Worm (Caenorhabditis elegans) whole organism, young adult: ENCODE results near the gene srx-29.

ENCODE experiments used
- B0035.1 ChIP-seq: sonication (generic microtip); optimal IDR thresholded peaks from 2 replicates; lab custom pipeline; 2016; ENCODE audit warnings: missing genetic modification characterization, mild to moderate bottlenecking, missing compliant biosample characterization, missing genotype, missing genetic modification reagents
- B0261.1 ChIP-seq: sonication (generic microtip); optimal IDR thresholded peaks from 2 replicates; lab custom pipeline; 2016; ENCODE audit warnings: mild to moderate bottlenecking, missing genetic modification characterization, moderate library complexity, missing compliant biosample characterization
- C06A6.2 ChIP-seq: fragments of 200-800 bp; sonication (Bioruptor generic); conservative IDR thresholded peaks from 2 replicates; pipeline ENCODE4 v1.3.6; 2022; ENCODE audit warnings: missing genetic modification characterization, missing compliant biosample characterization
- D2030.7 ChIP-seq: fragments of 200-800 bp; sonication (Bioruptor generic); IDR thresholded peaks from 2 replicates; pipeline ENCODE4 v1.3.6; 2022; ENCODE audit warnings: missing genetic modification reagents, missing genetic modification characterization, missing compliant biosample characterization
- F55B11.4 ChIP-seq: sonication (generic microtip); optimal IDR thresholded peaks from 2 replicates; lab custom pipeline; 2016; ENCODE audit warnings: missing compliant biosample characterization, missing genetic modification characterization, borderline replicate concordance; ENCODE audit not compliant: insufficient read depth
- F57C9.4 ChIP-seq: sonication (generic microtip); optimal IDR thresholded peaks from 2 replicates; lab custom pipeline; 2017; ENCODE audit warnings: mild to moderate bottlenecking, missing genetic modification characterization, missing compliant biosample characterization
- Y53G8AR.9 ChIP-seq: fragments of 200-800 bp; sonication (Bioruptor generic); conservative IDR thresholded peaks from 2 replicates; pipeline ENCODE4 v1.3.6; 2022; ENCODE audit warnings: missing genetic modification reagents, missing genetic modification characterization, missing compliant biosample characterization
- Y67H2A.10 ChIP-seq: fragments of 200-800 bp; sonication (Bioruptor generic); conservative IDR thresholded peaks from 2 replicates; pipeline ENCODE4 v1.3.6; 2022; ENCODE audit warnings: missing genetic modification reagents, missing genetic modification characterization, missing compliant biosample characterization
- akir-1 ChIP-seq: fragments of 200-800 bp; sonication (Bioruptor generic); optimal IDR thresholded peaks from 2 replicates; lab custom pipeline; 2018; ENCODE audit warnings: mild to moderate bottlenecking, missing genetic modification characterization, moderate library complexity, missing compliant biosample characterization
- aptf-3 ChIP-seq: fragments of 200-800 bp; sonication (Bioruptor generic); IDR thresholded peaks from 2 replicates; pipeline ENCODE4 v1.3.6; 2022; ENCODE audit warnings: missing genetic modification characterization, missing compliant biosample characterization
- atf-7 ChIP-seq: sonication (generic microtip); optimal IDR thresholded peaks from 2 replicates; lab custom pipeline; 2017; ENCODE audit warnings: mild to moderate bottlenecking, missing genetic modification characterization, missing compliant biosample characterization
- cebp-1 ChIP-seq, 2 experiments: fragments of 200-800 bp in 1 of 2; sonication (Bioruptor generic) in 1 of 2; sonication (generic microtip) in 1 of 2; IDR thresholded peaks in 1 of 2; optimal IDR thresholded peaks in 1 of 2; 2 replicates each; pipeline versions ENCODE4 v1.3.6 to Lab custom; 2017 to 2022; ENCODE audit warnings: missing compliant biosample characterization in 2 of 2, missing genetic modification characterization in 2 of 2, mild to moderate bottlenecking in 1 of 2, missing genetic modification reagents in 1 of 2, moderate library complexity in 1 of 2
- cebp-2 ChIP-seq: fragments of 200-800 bp; sonication (Bioruptor generic); IDR thresholded peaks from 2 replicates; pipeline ENCODE4 v1.3.6; 2022; ENCODE audit warnings: missing genetic modification characterization, missing compliant biosample characterization
- ceh-100 ChIP-seq: fragments of 200-800 bp; sonication (Bioruptor generic); IDR thresholded peaks from 2 replicates; pipeline ENCODE4 v1.3.6; 2022; ENCODE audit warnings: missing genetic modification reagents, missing genetic modification characterization, missing compliant biosample characterization
- ceh-79 ChIP-seq: sonication (generic microtip); optimal IDR thresholded peaks from 2 replicates; lab custom pipeline; 2017; ENCODE audit warnings: mild to moderate bottlenecking, missing genetic modification characterization, missing compliant biosample characterization
- efl-1 ChIP-seq: fragments of 150-350 bp; optimal IDR thresholded peaks from 2 replicates; lab custom pipeline; 2014; ENCODE audit warnings: missing biosample characterization, missing genetic modification reagents, missing genetic modification characterization
- egrh-3 ChIP-seq: fragments of 200-800 bp; sonication (Bioruptor generic); IDR thresholded peaks from 2 replicates; pipeline ENCODE4 v1.3.6; 2022; ENCODE audit warnings: missing genetic modification reagents, missing genetic modification characterization, missing compliant biosample characterization
- ets-4 ChIP-seq: fragments of 200-800 bp; sonication (Bioruptor generic); optimal IDR thresholded peaks from 2 replicates; lab custom pipeline; 2018; ENCODE audit warnings: mild to moderate bottlenecking, missing genetic modification characterization, missing compliant biosample characterization
- gei-17 ChIP-seq: fragments of 200-800 bp; sonication (Bioruptor generic); optimal IDR thresholded peaks from 2 replicates; lab custom pipeline; 2018; ENCODE audit warnings: mild to moderate bottlenecking, missing genetic modification characterization, missing compliant biosample characterization
- him-1 ChIP-seq: sonication (generic microtip); optimal IDR thresholded peaks from 2 replicates; lab custom pipeline; 2016; ENCODE audit warnings: missing genotype, missing genetic modification reagents, missing genetic modification characterization, missing compliant biosample characterization
- hlh-26 ChIP-seq: fragments of 200-800 bp; sonication (Bioruptor generic); conservative IDR thresholded peaks from 2 replicates; pipeline ENCODE4 v1.3.6; 2022; ENCODE audit warnings: missing genetic modification reagents, missing genetic modification characterization, missing compliant biosample characterization
- hrde-1 ChIP-seq: sonication (generic microtip); optimal IDR thresholded peaks from 2 replicates; lab custom pipeline; 2016; ENCODE audit warnings: missing genetic modification characterization, mild to moderate bottlenecking, missing compliant biosample characterization, moderate library complexity, missing genotype, missing genetic modification reagents, borderline replicate concordance
- hsf-1 ChIP-seq: fragments of 200-800 bp; sonication (Bioruptor generic); IDR thresholded peaks from 2 replicates; pipeline ENCODE4 v1.3.6; 2022; ENCODE audit warnings: missing genetic modification reagents, missing genetic modification characterization, missing compliant biosample characterization
- lin-54 ChIP-seq: fragments of 200-800 bp; sonication (Bioruptor generic); optimal IDR thresholded peaks from 2 replicates; lab custom pipeline; 2018; ENCODE audit warnings: mild to moderate bottlenecking, missing genetic modification characterization, missing compliant biosample characterization
- mes-4 ChIP-seq: sonication (generic microtip); optimal IDR thresholded peaks from 2 replicates; lab custom pipeline; 2016; ENCODE audit warnings: missing genotype, missing genetic modification characterization, missing compliant biosample characterization
- mxl-1 ChIP-seq: sonication (generic microtip); optimal IDR thresholded peaks from 2 replicates; lab custom pipeline; 2016; ENCODE audit warnings: missing genetic modification characterization, missing compliant biosample characterization
- nfya-1 ChIP-seq: sonication (generic microtip); optimal IDR thresholded peaks from 2 replicates; lab custom pipeline; 2017; ENCODE audit warnings: antibody characterized with exemption, missing compliant biosample characterization, missing genetic modification characterization, borderline replicate concordance; ENCODE audit not compliant: insufficient read depth
- nfya-2 ChIP-seq: fragments of 200-800 bp; sonication (Bioruptor generic); IDR thresholded peaks from 2 replicates; pipeline ENCODE4 v1.3.6; 2022; ENCODE audit warnings: missing genetic modification reagents, missing genetic modification characterization, missing compliant biosample characterization
- nhr-27 ChIP-seq: fragments of 200-800 bp; sonication (Bioruptor generic); optimal IDR thresholded peaks from 2 replicates; lab custom pipeline; 2018; ENCODE audit warnings: mild to moderate bottlenecking, missing genetic modification characterization, moderate library complexity, missing compliant biosample characterization
- repo-1 ChIP-seq: sonication (generic microtip); optimal IDR thresholded peaks from 2 replicates; lab custom pipeline; 2017; ENCODE audit warnings: mild to moderate bottlenecking, missing genetic modification characterization, missing compliant biosample characterization
- sdz-38 ChIP-seq: sonication (generic microtip); optimal IDR thresholded peaks from 2 replicates; lab custom pipeline; 2016; ENCODE audit warnings: missing genotype, missing genetic modification characterization, missing compliant biosample characterization
- tbx-9 ChIP-seq: sonication (generic microtip); optimal IDR thresholded peaks from 2 replicates; lab custom pipeline; 2016; ENCODE audit warnings: borderline replicate concordance, missing genetic modification characterization, inconsistent platforms, missing compliant biosample characterization
- zfh-2 ChIP-seq: fragments of 200-800 bp; sonication (Bioruptor generic); conservative IDR thresholded peaks from 2 replicates; pipeline ENCODE4 v1.3.6; 2022; ENCODE audit warnings: missing genetic modification reagents, missing genetic modification characterization, missing compliant biosample characterization
- ztf-22 ChIP-seq: fragments of 200-800 bp; sonication (Bioruptor generic); optimal IDR thresholded peaks from 2 replicates; lab custom pipeline; 2018; ENCODE audit warnings: mild to moderate bottlenecking, missing genetic modification characterization, moderate library complexity, missing compliant biosample characterization

srx-29 gene

ce11 chrV:15733020-15733419, 35.0 kb upstream of the srx-29 start:
- TF ChIP-seq zfh-2 (GFP tag; lab: Robert Waterston, UW) (peak; percentile 79), ztf-22 (GFP tag; lab: Kevin White, UChicago) (no peak)

- TF ChIP-seq hrde-1 (tag; lab: Kevin White, UChicago), result no peak
- no peak for TF ChIP-seq aptf-3 (GFP tag; lab: Robert Waterston, UW)
- TF ChIP-seq cebp-2 (GFP tag; lab: Robert Waterston, UW), result no peak
- TF ChIP-seq cebp-1 (GFP tag; IDR thresholded peaks at IDR 0.05; lab: Robert Waterston, UW), result no peak
- no peak for TF ChIP-seq cebp-1 (tag; optimal IDR thresholded peaks at IDR 0.05; lab: Kevin White, UChicago)
These were observed 34.2 kb upstream of the srx-29 start, which contains the start of gene str-38 for ce11 chrV:15732209-15732608. str-38 (minus strand) TSS chrV:15732309.

- TF ChIP-seq egrh-3 (GFP tag; lab: Robert Waterston, UW) (no peak), akir-1 (no peak), atf-7 (tag; lab: Kevin White, UChicago) (no peak), C06A6.2 (no peak), him-1 (no peak)
These were observed 32.5 kb upstream of the srx-29 start, which contains the start of gene Y6E2A.10 for ce11 chrV:15730459-15730858. Y6E2A.10 (minus strand) TSS chrV:15730559.

ce11 chrV:15726610-15727009, 28.6 kb upstream of the srx-29 start, which contains the start of the genes irld-57 and sfxn-1.3:
irld-57 (minus strand) TSS chrV:15726710.
sfxn-1.3 (plus strand) TSS chrV:15726841.
- TF ChIP-seq Y53G8AR.9 (GFP tag; lab: Robert Waterston, UW), result no peak
- no peak for TF ChIP-seq ceh-79
- TF ChIP-seq nfya-1 (tag; lab: Kevin White, UChicago), result no peak
- TF ChIP-seq hlh-26, result no peak
- no peak for TF ChIP-seq F57C9.4 (tag; lab: Kevin White, UChicago)
- TF ChIP-seq C06A6.2, result no peak
- TF ChIP-seq mxl-1, result no peak

- TF ChIP-seq F55B11.4 (no peak), tbx-9 (tag; lab: Kevin White, UChicago) (no peak), nhr-27 (tag; lab: Kevin White, UChicago) (no peak), Y53G8AR.9 (GFP tag; lab: Robert Waterston, UW) (no peak)
These were observed 23.9 kb upstream of the srx-29 start, which contains the start of gene srh-140 for ce11 chrV:15721888-15722287. srh-140 (plus strand) TSS chrV:15722188.

ce11 chrV:15721431-15721830, 23.4 kb upstream of the srx-29 start:
- TF ChIP-seq hsf-1 (GFP tag; lab: Robert Waterston, UW), result no peak
- no peak for TF ChIP-seq ceh-100 (GFP tag; lab: Robert Waterston, UW)
- TF ChIP-seq B0261.1 (tag; lab: Kevin White, UChicago), result no peak
- TF ChIP-seq Y67H2A.10, result no peak
- no peak for TF ChIP-seq B0035.1 (tag; lab: Kevin White, UChicago)
- no peak for TF ChIP-seq D2030.7 (GFP tag; lab: Robert Waterston, UW)
- TF ChIP-seq mes-4 (tag; lab: Kevin White, UChicago), result no peak
- TF ChIP-seq sdz-38 (tag; lab: Kevin White, UChicago), result no peak
- no peak for TF ChIP-seq efl-1
- no peak for TF ChIP-seq gei-17 (GFP tag; lab: Kevin White, UChicago)
- no peak for TF ChIP-seq nfya-2 (GFP tag; lab: Robert Waterston, UW)
- TF ChIP-seq F55B11.4, result no peak
- no peak for TF ChIP-seq lin-54 (GFP tag; lab: Kevin White, UChicago)
- no peak for TF ChIP-seq repo-1 (tag; lab: Kevin White, UChicago)
- no peak for TF ChIP-seq zfh-2 (GFP tag; lab: Robert Waterston, UW)
- TF ChIP-seq ets-4 (GFP tag; lab: Kevin White, UChicago), result no peak
- TF ChIP-seq Y53G8AR.9 (GFP tag; lab: Robert Waterston, UW), result no peak
- TF ChIP-seq, all 124 proteins: peak for 0
